Worm (Caenorhabditis elegans) whole organism, mixed stage, embryonic: Measurements from ENCODE around the gene sas-1.

Experiments used
- blmp-1 ChIP-seq: fragments of 150-350 bp; optimal IDR thresholded peaks from 2 replicates; lab custom pipeline; 2014; ENCODE audit warnings: missing biosample characterization, missing genetic modification characterization
- ceh-39 ChIP-seq: fragments of 150-350 bp; optimal IDR thresholded peaks from 2 replicates; lab custom pipeline; 2014; ENCODE audit warnings: missing biosample characterization, missing genetic modification characterization
- ceh-43 ChIP-seq: fragments of 200-800 bp; sonication (Bioruptor generic); optimal IDR thresholded peaks from 2 replicates; lab custom pipeline; 2018; ENCODE audit warnings: mild to moderate bottlenecking, missing genetic modification characterization, moderate library complexity, missing compliant biosample characterization
- hlh-1 ChIP-seq: fragments of 150-350 bp; optimal IDR thresholded peaks from 2 replicates; lab custom pipeline; 2014; ENCODE audit warnings: missing biosample characterization, missing genetic modification reagents, missing genetic modification characterization
- lin-13 ChIP-seq: fragments of 150-350 bp; optimal IDR thresholded peaks from 2 replicates; lab custom pipeline; 2014; ENCODE audit warnings: missing biosample characterization, missing genetic modification characterization
- lin-32 ChIP-seq: fragments of 200-800 bp; sonication (Bioruptor generic); optimal IDR thresholded peaks from 2 replicates; lab custom pipeline; 2018; ENCODE audit warnings: mild to moderate bottlenecking, missing genetic modification characterization, missing compliant biosample characterization
- lsy-2 ChIP-seq: fragments of 150-350 bp; optimal IDR thresholded peaks from 2 replicates; lab custom pipeline; 2014; ENCODE audit warnings: missing biosample characterization, missing genetic modification characterization
- mab-5 ChIP-seq: fragments of 150-350 bp; optimal IDR thresholded peaks from 2 replicates; lab custom pipeline; 2014; ENCODE audit warnings: missing biosample characterization, missing genetic modification characterization
- nhr-237 ChIP-seq: fragments of 150-350 bp; optimal IDR thresholded peaks from 2 replicates; lab custom pipeline; 2014; ENCODE audit warnings: missing biosample characterization, missing genetic modification characterization
- snpc-4 ChIP-seq: fragments of 150-350 bp; optimal IDR thresholded peaks from 2 replicates; lab custom pipeline; 2014; ENCODE audit warnings: missing biosample characterization, missing genetic modification characterization
- unc-62 ChIP-seq: fragments of 150-350 bp; optimal IDR thresholded peaks from 2 replicates; lab custom pipeline; 2014; ENCODE audit warnings: missing biosample characterization, missing genetic modification reagents, missing genetic modification characterization

DNA sequence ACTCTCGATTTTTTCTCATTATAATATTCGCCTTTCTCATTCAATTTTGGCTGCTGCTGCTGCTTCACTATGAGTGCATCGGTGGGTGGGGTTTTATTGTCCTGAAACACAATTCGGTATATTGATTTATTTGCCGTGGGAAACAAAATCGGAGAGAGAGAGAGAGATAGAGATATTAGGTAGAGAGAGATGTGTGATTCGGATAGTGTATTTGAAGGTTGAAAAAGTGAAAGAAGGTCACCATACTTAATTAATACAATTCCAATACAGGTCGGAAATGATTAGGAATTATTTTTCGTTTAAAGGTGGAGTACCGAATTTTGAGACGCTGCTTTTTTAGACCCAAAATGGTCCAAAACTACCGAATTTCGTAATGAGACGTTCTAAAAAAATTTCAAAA, 37.1 kb upstream of the sas-1 start, which contains the start of gene tpst-1:
- TF ChIP-seq nhr-237 (tag; lab: Kevin White, UChicago) = no peak
- TF ChIP-seq lsy-2 (tag; lab: Kevin White, UChicago) = no peak
- TF ChIP-seq lin-13 (tag; lab: Kevin White, UChicago) = no peak
- TF ChIP-seq blmp-1 (tag; lab: Kevin White, UChicago) = no peak
- no peak for TF ChIP-seq snpc-4 (tag; lab: Kevin White, UChicago)
- TF ChIP-seq hlh-1 (tag; lab: Kevin White, UChicago) = no peak
- no peak for TF ChIP-seq lin-32 (GFP tag; lab: Kevin White, UChicago)
- no peak for TF ChIP-seq unc-62 (GFP tag; lab: Kevin White, UChicago)
- TF ChIP-seq ceh-39 (tag; lab: Kevin White, UChicago) = no peak
- no peak for TF ChIP-seq ceh-43
- no peak for TF ChIP-seq mab-5 (tag; lab: Kevin White, UChicago)
